Fruit fly (Drosophila melanogaster) S2 (cell line): ENCODE measurements around the gene Tmhs.

Experiments
- CG8478 ChIP-seq: fragments of >200 bp; optimal IDR thresholded peaks from 2 replicates; lab custom pipeline; 2018
- CTCF ChIP-seq, 2 experiments: fragments of >200 bp; optimal IDR thresholded peaks; 2 replicates each; lab custom pipeline; 2018

- TF ChIP-seq CTCF (optimal IDR thresholded peaks at IDR 0.05; lab: Kevin White, UChicago) (no peak), CG8478 (no peak)
Observed at dm6 chr3L:1937469-1937868, 52.0 kb downstream of the Tmhs start.
